Worm (Caenorhabditis elegans): ENCODE measurements around the gene F49E11.2.
A peak's percentile ranks its signal among the peaks of the same experiment; 100 is the strongest.

F49E11.2 gene

DNA sequence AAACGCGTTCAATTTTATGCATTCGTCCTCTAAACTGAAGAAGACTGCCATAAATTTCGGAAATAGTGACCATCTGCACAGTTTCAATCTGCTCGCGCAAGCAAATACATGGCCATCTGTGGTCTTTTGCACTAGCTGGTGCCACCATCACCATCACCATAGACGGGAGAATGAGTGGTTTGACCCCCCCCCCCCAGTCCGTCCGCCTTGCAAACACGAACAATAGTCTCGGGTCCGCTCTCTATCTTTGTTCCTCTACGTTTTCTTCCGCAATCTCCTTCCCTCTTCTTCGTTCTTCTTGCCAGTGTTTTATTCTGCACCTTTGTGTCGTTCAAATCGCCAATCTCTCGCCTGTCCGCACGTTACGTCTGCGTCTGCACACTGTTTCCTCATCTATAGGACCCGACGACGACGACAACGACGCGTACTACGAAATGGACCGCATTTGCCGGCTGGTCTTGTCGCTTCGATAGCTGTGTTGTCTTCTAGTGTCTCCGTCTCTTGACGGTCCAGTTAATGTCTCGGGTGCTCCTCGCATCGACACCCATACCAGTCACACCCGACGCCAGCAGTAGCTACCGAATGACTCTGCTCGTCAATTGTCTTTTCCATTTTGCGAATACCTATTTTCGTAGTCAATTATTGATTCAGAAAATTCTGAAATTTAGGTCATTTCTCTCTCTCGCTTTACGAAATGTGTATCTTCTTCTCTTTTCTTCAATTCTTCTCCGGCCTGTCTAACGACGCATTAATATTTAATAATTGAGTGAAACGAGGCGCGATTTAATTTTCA is 8.9 kb downstream of the F49E11.2 start (continued):
- TF ChIP-seq xbp-1 (tag; optimal IDR thresholded peaks at IDR 0.05) (no peak), egl-27 (tag; optimal IDR thresholded peaks at IDR 0.05) (no peak), fkh-10 (GFP tag; optimal IDR thresholded peaks at IDR 0.05) (no peak), ets-5 (GFP tag; IDR thresholded peaks at IDR 0.05) (no peak), rnt-1 (tag; optimal IDR thresholded peaks at IDR 0.05) (peak; percentile 21), mef-2 (tag; optimal IDR thresholded peaks at IDR 0.05) (no peak), fkh-4 (tag; optimal IDR thresholded peaks at IDR 0.05; ENCODE audit: borderline replicate concordance) (no peak), zag-1 (tag; optimal IDR thresholded peaks at IDR 0.05) (no peak), ztf-4 (tag; optimal IDR thresholded peaks at IDR 0.05) (no peak), zip-4 (GFP tag; optimal IDR thresholded peaks at IDR 0.05) (no peak), C16A3.4 (tag; optimal IDR thresholded peaks at IDR 0.05) (peak; percentile 3), mdl-1 (tag; optimal IDR thresholded peaks at IDR 0.05) (no peak), irx-1 (tag; optimal IDR thresholded peaks at IDR 0.05) (no peak), pqm-1 (tag; optimal IDR thresholded peaks at IDR 0.05) (no peak), nhr-76 (tag; optimal IDR thresholded peaks at IDR 0.05) (no peak), lin-35 (GFP tag; optimal IDR thresholded peaks at IDR 0.05) (peak; percentile 17 to 19), fkh-8 (tag; optimal IDR thresholded peaks at IDR 0.05) (no peak), F16B12.6 (tag; optimal IDR thresholded peaks at IDR 0.05) (no peak), unc-62 (GFP tag; optimal IDR thresholded peaks at IDR 0.05) (no peak), skn-1 (tag; optimal IDR thresholded peaks at IDR 0.05) (no peak), unc-30 (tag; optimal IDR thresholded peaks at IDR 0.05) (no peak), nhr-77 (tag; optimal IDR thresholded peaks at IDR 0.05) (no peak), elt-3 (tag; optimal IDR thresholded peaks at IDR 0.05) (peak in 1 of 6 experiments; percentile 11), nhr-11 (tag; optimal IDR thresholded peaks at IDR 0.05) (no peak), nhr-19 (GFP tag; conservative IDR thresholded peaks at IDR 0.05) (no peak; the same call in 1 of the 2 replicates), mep-1 (tag; optimal IDR thresholded peaks at IDR 0.05) (peak; percentile 32), swsn-7 (tag; optimal IDR thresholded peaks at IDR 0.05) (peak; percentile 22), snpc-4 (tag; optimal IDR thresholded peaks at IDR 0.05) (no peak), lin-39 (tag; optimal IDR thresholded peaks at IDR 0.05) (no peak), efl-3 (GFP tag; optimal IDR thresholded peaks at IDR 0.05) (no peak), lir-3 (tag; optimal IDR thresholded peaks at IDR 0.05; ENCODE audit: poor library complexity) (no peak), mab-9 (GFP tag; IDR thresholded peaks at IDR 0.05) (no peak), dsc-1 (tag; optimal IDR thresholded peaks at IDR 0.05) (peak; percentile 8), tbx-2 (tag; optimal IDR thresholded peaks at IDR 0.05) (no peak), isw-1 (GFP tag; IDR thresholded peaks at IDR 0.05) (no peak), hlh-17 (GFP tag; optimal IDR thresholded peaks at IDR 0.05; ENCODE audit: borderline replicate concordance) (no peak), alr-1 (tag; optimal IDR thresholded peaks at IDR 0.05; ENCODE audit: borderline replicate concordance) (no peak), ceh-88 (GFP tag; IDR thresholded peaks at IDR 0.05) (no peak)

ce11 chrIV:13028746-13029673 is 9.8 kb downstream of the F49E11.2 start:
- TF ChIP-seq F16B12.6 (tag; optimal IDR thresholded peaks at IDR 0.05) (peak; percentile 47), sox-4 (tag; optimal IDR thresholded peaks at IDR 0.05) (no peak), Y116A8C.19 (tag; optimal IDR thresholded peaks at IDR 0.05; ENCODE audit: borderline replicate concordance) (no peak), irx-1 (tag; optimal IDR thresholded peaks at IDR 0.05) (no peak), egl-13 (tag; optimal IDR thresholded peaks at IDR 0.05) (no peak), elt-2 (tag; optimal IDR thresholded peaks at IDR 0.05) (peak; percentile 3), efl-1 (optimal IDR thresholded peaks at IDR 0.05) (peak; percentile 29 to 44), efl-1 (GFP tag; optimal IDR thresholded peaks at IDR 0.05 in 1 of 2) (peak; percentile 68 to 95), xbp-1 (tag; optimal IDR thresholded peaks at IDR 0.05) (no peak), C34B4.2 (tag; optimal IDR thresholded peaks at IDR 0.05) (no peak), C16A3.4 (tag; optimal IDR thresholded peaks at IDR 0.05) (no peak), tbx-2 (tag; optimal IDR thresholded peaks at IDR 0.05) (no peak), blmp-1 (tag; optimal IDR thresholded peaks at IDR 0.05) (peak; percentile 16), fkh-10 (GFP tag; optimal IDR thresholded peaks at IDR 0.05) (no peak), lir-3 (tag; optimal IDR thresholded peaks at IDR 0.05; ENCODE audit: poor library complexity) (no peak), dpl-1 (GFP tag; optimal IDR thresholded peaks at IDR 0.05) (peak in 2 of 3 experiments; percentile 2 to 36)

All from whole organism, L1 larva.